Worm (Caenorhabditis elegans) whole organism, early embryonic: ENCODE data around the gene C06H5.8.

Source experiments
- B0310.2 ChIP-seq: sonication (generic microtip); optimal IDR thresholded peaks from 2 replicates; lab custom pipeline; 2016; ENCODE audit warnings: mild to moderate bottlenecking, missing genetic modification characterization, missing compliant biosample characterization
- F13C5.2 ChIP-seq: sonication (generic microtip); optimal IDR thresholded peaks from 2 replicates; lab custom pipeline; 2017; ENCODE audit warnings: mild to moderate bottlenecking, missing genetic modification characterization, inconsistent platforms, missing compliant biosample characterization
- ama-1 ChIP-seq: fragments of 150-350 bp; optimal IDR thresholded peaks from 2 replicates; lab custom pipeline; 2014
- ceh-13 ChIP-seq: fragments of 200-800 bp; sonication (Bioruptor generic); optimal IDR thresholded peaks from 2 replicates; lab custom pipeline; 2018; ENCODE audit warnings: mild to moderate bottlenecking, missing genetic modification characterization, missing compliant biosample characterization
- ceh-36 ChIP-seq: sonication (generic microtip); optimal IDR thresholded peaks from 2 replicates; lab custom pipeline; 2016; ENCODE audit warnings: missing genetic modification characterization, inconsistent platforms, missing compliant biosample characterization
- flt-1 ChIP-seq: fragments of 200-800 bp; sonication (Bioruptor generic); IDR thresholded peaks from 2 replicates; pipeline ENCODE4 v1.3.6; 2022; ENCODE audit warnings: missing genetic modification characterization, missing compliant biosample characterization
- hmbx-1 ChIP-seq: sonication (generic microtip); optimal IDR thresholded peaks from 2 replicates; lab custom pipeline; 2016; ENCODE audit warnings: mild to moderate bottlenecking, missing genetic modification characterization, missing compliant biosample characterization
- pes-1 ChIP-seq: fragments of 200-800 bp; sonication (Bioruptor generic); IDR thresholded peaks from 2 replicates; pipeline ENCODE4 v1.3.6; 2022; ENCODE audit warnings: missing genetic modification reagents, missing genetic modification characterization, missing compliant biosample characterization
- scrt-1 ChIP-seq: fragments of 200-800 bp; sonication (Bioruptor generic); IDR thresholded peaks from 2 replicates; pipeline ENCODE4 v1.3.6; 2022; ENCODE audit warnings: missing genetic modification characterization, missing compliant biosample characterization
- sea-1 ChIP-seq: fragments of 200-800 bp; sonication (Bioruptor generic); conservative IDR thresholded peaks from 2 replicates; pipeline ENCODE4 v1.3.6; 2022; ENCODE audit warnings: missing genetic modification characterization, missing compliant biosample characterization
- tbx-11 ChIP-seq: fragments of 200-800 bp; sonication (Bioruptor generic); IDR thresholded peaks from 2 replicates; pipeline ENCODE4 v1.3.6; 2022; ENCODE audit warnings: missing genetic modification characterization, missing compliant biosample characterization
- tra-4 ChIP-seq: sonication (generic microtip); optimal IDR thresholded peaks from 2 replicates; lab custom pipeline; 2017; ENCODE audit warnings: missing genetic modification characterization, missing compliant biosample characterization

DNA sequence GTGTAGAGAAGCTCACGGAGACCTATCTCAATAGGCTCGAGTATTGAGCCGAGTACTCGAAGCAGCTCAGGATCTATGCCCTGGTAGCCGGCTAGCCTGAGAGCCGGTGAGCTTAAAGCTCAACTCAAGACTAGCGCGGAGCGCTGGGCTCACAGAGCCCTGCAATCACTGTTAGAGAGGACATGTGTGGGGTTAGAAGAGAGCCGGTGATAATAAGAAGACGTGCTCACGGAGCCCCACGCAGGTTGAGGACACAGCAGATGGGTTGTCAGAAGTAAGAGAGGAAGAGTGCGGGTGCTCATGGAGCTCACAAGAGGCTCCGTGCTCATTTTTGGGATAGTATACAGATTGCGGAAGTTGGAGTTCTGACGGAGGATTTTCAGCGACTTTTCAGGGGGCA, 33.5 kb downstream of the C06H5.8 start:
- no peak for TF ChIP-seq hmbx-1 (tag; lab: Kevin White, UChicago)
- no peak for TF ChIP-seq pes-1 (GFP tag; lab: Robert Waterston, UW)
- TF ChIP-seq scrt-1, result no peak
- TF ChIP-seq tra-4 (tag; lab: Kevin White, UChicago), result no peak
- no peak for TF ChIP-seq ama-1
- no peak for TF ChIP-seq sea-1
- TF ChIP-seq tbx-11 (GFP tag; lab: Robert Waterston, UW), result no peak
- no peak for TF ChIP-seq ceh-13 (GFP tag; lab: Kevin White, UChicago)
- no peak for TF ChIP-seq flt-1
- TF ChIP-seq F13C5.2 (tag; lab: Kevin White, UChicago), result no peak
- TF ChIP-seq ceh-36 (tag; lab: Kevin White, UChicago), result no peak
- TF ChIP-seq B0310.2 (tag; lab: Kevin White, UChicago), result no peak
